Worm (Caenorhabditis elegans): Measurements from ENCODE around the gene fipr-13.

ce11 chrV:10030992-10031383, 33.3 kb upstream of the fipr-13 start, which contains the start of gene acl-2:
- no peak for TF ChIP-seq K02D7.2 (tag; optimal IDR thresholded peaks at IDR 0.05)
- no peak for TF ChIP-seq unc-86 (tag; optimal IDR thresholded peaks at IDR 0.05)
- no peak for TF ChIP-seq C08G9.2 (tag; optimal IDR thresholded peaks at IDR 0.05)
